Worm (Caenorhabditis elegans) whole organism, midembryonic: ENCODE results near the gene bath-39.

Experiments
- cog-1 ChIP-seq: sonication (generic microtip); optimal IDR thresholded peaks from 2 replicates; lab custom pipeline; 2016; ENCODE audit warnings: missing genetic modification characterization, missing compliant biosample characterization
- flt-1 ChIP-seq: fragments of 200-800 bp; sonication (Bioruptor generic); IDR thresholded peaks from 2 replicates; pipeline ENCODE4 v1.3.6; 2022; ENCODE audit warnings: missing genetic modification characterization, missing compliant biosample characterization
- klf-2 ChIP-seq: fragments of 200-800 bp; sonication (Bioruptor generic); conservative IDR thresholded peaks from 2 replicates; pipeline ENCODE4 v1.3.6; 2022; ENCODE audit warnings: missing genetic modification reagents, missing genetic modification characterization, missing compliant biosample characterization
- ztf-23 ChIP-seq: fragments of 200-800 bp; sonication (Bioruptor generic); IDR thresholded peaks from 2 replicates; pipeline ENCODE4 v1.3.6; 2022; ENCODE audit warnings: missing genetic modification reagents, missing genetic modification characterization, missing compliant biosample characterization
- ztf-29 ChIP-seq: fragments of 200-800 bp; sonication (Bioruptor generic); IDR thresholded peaks from 2 replicates; pipeline ENCODE4 v1.3.6; 2022; ENCODE audit warnings: missing genetic modification reagents, missing genetic modification characterization, missing compliant biosample characterization

DNA sequence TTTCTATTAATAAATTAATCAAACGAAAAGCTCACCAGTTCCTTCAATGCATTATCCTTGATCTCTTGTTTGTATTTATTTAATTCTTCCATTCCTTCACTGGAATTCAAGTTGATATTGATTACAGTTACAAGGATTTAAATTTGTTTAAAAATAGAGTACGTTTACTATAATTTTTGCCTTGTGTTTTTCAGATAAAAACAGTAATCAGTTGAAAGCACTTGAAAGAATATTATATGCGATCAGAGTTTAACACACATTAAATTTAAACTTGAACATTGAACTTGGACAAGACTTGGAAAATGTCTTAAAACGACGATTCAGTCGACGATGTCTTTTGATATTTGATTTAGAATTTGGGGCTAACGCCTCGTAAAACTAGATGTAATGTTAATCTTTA lies 41.7 kb upstream of the bath-39 start, which contains the start of gene F53F1.6:
- TF ChIP-seq ztf-29 (GFP tag; lab: Robert Waterston, UW) (no peak), flt-1 (no peak), klf-2 (GFP tag; lab: Robert Waterston, UW) (no peak), cog-1 (tag; lab: Kevin White, UChicago) (no peak), ztf-23 (GFP tag; lab: Robert Waterston, UW) (no peak)
